Worm (Caenorhabditis elegans): ENCODE data around the gene chil-18.

ce11 chrII:9491045-9491444 is 43.0 kb downstream of the chil-18 start:
- TF ChIP-seq ztf-23 (GFP tag; IDR thresholded peaks at IDR 0.05) (no peak), ztf-29 (GFP tag; IDR thresholded peaks at IDR 0.05) (no peak)

All from whole organism, midembryonic.